Worm (Caenorhabditis elegans) whole organism, mixed stage, embryonic: ENCODE results near the gene Y37D8A.26.

Experiments used
- elt-3 ChIP-seq: fragments of 150-350 bp; optimal IDR thresholded peaks from 2 replicates; lab custom pipeline; 2014; ENCODE audit warnings: missing biosample characterization, missing genetic modification characterization
- mab-5 ChIP-seq: fragments of 150-350 bp; optimal IDR thresholded peaks from 2 replicates; lab custom pipeline; 2014; ENCODE audit warnings: missing biosample characterization, missing genetic modification characterization
- mep-1 ChIP-seq: fragments of 150-350 bp; optimal IDR thresholded peaks from 2 replicates; lab custom pipeline; 2017; ENCODE audit warnings: missing biosample characterization, missing genetic modification reagents, missing genetic modification characterization, inconsistent platforms
- nhr-12 ChIP-seq: fragments of 150-350 bp; optimal IDR thresholded peaks from 2 replicates; lab custom pipeline; 2014; ENCODE audit warnings: missing biosample characterization, missing genetic modification characterization
- nhr-237 ChIP-seq: fragments of 150-350 bp; optimal IDR thresholded peaks from 2 replicates; lab custom pipeline; 2014; ENCODE audit warnings: missing biosample characterization, missing genetic modification characterization
- nhr-28 ChIP-seq: fragments of 150-350 bp; optimal IDR thresholded peaks from 2 replicates; lab custom pipeline; 2014; ENCODE audit warnings: missing biosample characterization, missing genetic modification characterization
- nhr-76 ChIP-seq: sonication (generic microtip); optimal IDR thresholded peaks from 2 replicates; lab custom pipeline; 2017; ENCODE audit warnings: missing biosample characterization, missing genetic modification characterization
- sptf-1 ChIP-seq: sonication (generic microtip); optimal IDR thresholded peaks from 2 replicates; lab custom pipeline; 2017; ENCODE audit warnings: mild to moderate bottlenecking, missing genetic modification characterization, moderate library complexity, missing compliant biosample characterization

ce11 chrIII:12841328-12841727 is 15.2 kb downstream of the Y37D8A.26 start:
- TF ChIP-seq nhr-76, result no peak
- no peak for TF ChIP-seq mab-5 (tag; lab: Kevin White, UChicago)
- no peak for TF ChIP-seq mep-1
- no peak for TF ChIP-seq nhr-28 (tag; lab: Kevin White, UChicago)
- no peak for TF ChIP-seq sptf-1 (tag; lab: Kevin White, UChicago)
- TF ChIP-seq elt-3 (tag; lab: Kevin White, UChicago), result no peak
- TF ChIP-seq nhr-237 (tag; lab: Kevin White, UChicago), result no peak
- TF ChIP-seq nhr-12 (tag; lab: Kevin White, UChicago), result no peak
